Fruit fly (Drosophila melanogaster): Measurements from ENCODE around the gene mtgo.

mtgo gene

dm6 chr2L:16679817-16680683, 135.2 kb downstream of the mtgo start, which contains the start of the genes grp and squ (continued):
- TF ChIP-seq CG5180 (GFP tag; optimal IDR thresholded peaks at IDR 0.05) (no peak), CG3838 (GFP tag; optimal IDR thresholded peaks at IDR 0.05) (no peak), CG13287 (GFP tag; IDR thresholded peaks at IDR 0.05; ENCODE audit: partially characterized antibody) (peak; percentile 95), sob (GFP tag; IDR thresholded peaks at IDR 0.05) (no peak), CG1603 (tag; optimal IDR thresholded peaks at IDR 0.05) (peak; percentile 65), Doc3 (GFP tag; IDR thresholded peaks at IDR 0.05; ENCODE audit: partially characterized antibody) (peak; percentile 83), Mad (GFP tag; optimal IDR thresholded peaks at IDR 0.05) (no peak), Fer1 (GFP tag; optimal IDR thresholded peaks at IDR 0.05) (peak; percentile 7), lilli (GFP tag; optimal IDR thresholded peaks at IDR 0.05) (no peak), tin (GFP tag; optimal IDR thresholded peaks at IDR 0.05) (no peak), zen (tag; optimal IDR thresholded peaks at IDR 0.05) (peak; percentile 45), CG7839 (tag; optimal IDR thresholded peaks at IDR 0.05) (peak; percentile 17), CG7556 (GFP tag; optimal IDR thresholded peaks at IDR 0.05) (no peak), CG12744 (GFP tag; optimal IDR thresholded peaks at IDR 0.05) (no peak), TFAM (GFP tag; optimal IDR thresholded peaks at IDR 0.05) (no peak), pb (GFP tag; optimal IDR thresholded peaks at IDR 0.05) (no peak), ac (GFP tag; optimal IDR thresholded peaks at IDR 0.05) (no peak), pfk (GFP tag; optimal IDR thresholded peaks at IDR 0.05) (peak; percentile 9), zfh1 (GFP tag; IDR thresholded peaks at IDR 0.05) (no peak), tx (GFP tag; optimal IDR thresholded peaks at IDR 0.05) (no peak), nom (GFP tag; optimal IDR thresholded peaks at IDR 0.05) (peak; percentile 19), ase (GFP tag; IDR thresholded peaks at IDR 0.05) (no peak), E2f2 (GFP tag; IDR thresholded peaks at IDR 0.05) (peak; percentile 60), HmgD (GFP tag; optimal IDR thresholded peaks at IDR 0.05) (no peak), cg (GFP tag; optimal IDR thresholded peaks at IDR 0.05) (peak; percentile 6), Oli (tag; optimal IDR thresholded peaks at IDR 0.05) (no peak), Dref (GFP tag; IDR thresholded peaks at IDR 0.05) (peak; percentile 97), CG6683 (GFP tag; optimal IDR thresholded peaks at IDR 0.05) (no peak), gsb-n (tag; optimal IDR thresholded peaks at IDR 0.05) (peak; percentile 51), Stat92E (GFP tag; optimal IDR thresholded peaks at IDR 0.05) (peak in 1 of 3 experiments; percentile 93), lmd (GFP tag; IDR thresholded peaks at IDR 0.05) (no peak), CG1233 (GFP tag; optimal IDR thresholded peaks at IDR 0.05) (no peak), CG4617 (GFP tag; optimal IDR thresholded peaks at IDR 0.05; ENCODE audit: borderline replicate concordance) (peak; percentile 51), Tbp (GFP tag; optimal IDR thresholded peaks at IDR 0.05) (no peak), btn (GFP tag; optimal IDR thresholded peaks at IDR 0.05) (no peak), gro (GFP tag; optimal IDR thresholded peaks at IDR 0.05) (peak; percentile 2), CG9932 (GFP tag; IDR thresholded peaks at IDR 0.05) (peak; percentile 66), maf-S (GFP tag; optimal IDR thresholded peaks at IDR 0.05) (no peak), crc (GFP tag; optimal IDR thresholded peaks at IDR 0.05) (no peak), CG5953 (GFP tag; IDR thresholded peaks at IDR 0.05) (no peak), Adf1 (GFP tag; IDR thresholded peaks at IDR 0.05) (no peak), CG10462 (GFP tag; optimal IDR thresholded peaks at IDR 0.05) (no peak), CG34224 (GFP tag; IDR thresholded peaks at IDR 0.05; ENCODE audit: partially characterized antibody) (peak; percentile 92), Hr3 (GFP tag; optimal IDR thresholded peaks at IDR 0.05) (no peak), CG6254 (GFP tag; optimal IDR thresholded peaks at IDR 0.05) (no peak), CrebB (tag; optimal IDR thresholded peaks at IDR 0.05) (no peak), YL-1 (GFP tag; optimal IDR thresholded peaks at IDR 0.05) (peak; percentile 19), Lim3 (GFP tag; IDR thresholded peaks at IDR 0.05) (no peak), CG10565 (GFP tag; optimal IDR thresholded peaks at IDR 0.05) (no peak)

Measured in whole organism, embryonic.